Worm (Caenorhabditis elegans) whole organism, L2 larva: ENCODE data around the gene baz-2.

Source experiments
- ZK546.5 ChIP-seq: sonication (generic microtip); optimal IDR thresholded peaks from 2 replicates; lab custom pipeline; 2017; ENCODE audit warnings: missing biosample characterization, missing genetic modification characterization
- blmp-1 ChIP-seq: sonication (generic microtip); optimal IDR thresholded peaks from 2 replicates; lab custom pipeline; 2017; ENCODE audit warnings: missing genetic modification characterization, mild to moderate bottlenecking, missing compliant biosample characterization, antibody characterized with exemption, moderate library complexity; ENCODE audit not compliant: insufficient read depth
- ceh-82 ChIP-seq: fragments of 150-350 bp; optimal IDR thresholded peaks from 2 replicates; lab custom pipeline; 2014; ENCODE audit warnings: missing biosample characterization, missing genetic modification characterization
- lin-13 ChIP-seq: fragments of 150-350 bp; optimal IDR thresholded peaks from 2 replicates; lab custom pipeline; 2014; ENCODE audit warnings: missing biosample characterization, missing genetic modification reagents, missing genetic modification characterization
- nhr-11 ChIP-seq: fragments of 150-350 bp; optimal IDR thresholded peaks from 2 replicates; lab custom pipeline; 2014; ENCODE audit warnings: missing biosample characterization, missing genetic modification characterization
- unc-39 ChIP-seq: fragments of 150-350 bp; optimal IDR thresholded peaks from 2 replicates; lab custom pipeline; 2014; ENCODE audit warnings: missing biosample characterization, missing genetic modification characterization
- unc-62 ChIP-seq: fragments of 150-350 bp; optimal IDR thresholded peaks from 2 replicates; lab custom pipeline; 2014; ENCODE audit warnings: missing biosample characterization, missing genetic modification reagents, missing genetic modification characterization
- zag-1 ChIP-seq: fragments of 150-350 bp; optimal IDR thresholded peaks from 2 replicates; lab custom pipeline; 2014; ENCODE audit warnings: missing biosample characterization, missing genetic modification characterization
- ztf-11 ChIP-seq: sonication (generic microtip); optimal IDR thresholded peaks from 2 replicates; lab custom pipeline; 2017; ENCODE audit warnings: missing biosample characterization, missing genetic modification characterization

DNA sequence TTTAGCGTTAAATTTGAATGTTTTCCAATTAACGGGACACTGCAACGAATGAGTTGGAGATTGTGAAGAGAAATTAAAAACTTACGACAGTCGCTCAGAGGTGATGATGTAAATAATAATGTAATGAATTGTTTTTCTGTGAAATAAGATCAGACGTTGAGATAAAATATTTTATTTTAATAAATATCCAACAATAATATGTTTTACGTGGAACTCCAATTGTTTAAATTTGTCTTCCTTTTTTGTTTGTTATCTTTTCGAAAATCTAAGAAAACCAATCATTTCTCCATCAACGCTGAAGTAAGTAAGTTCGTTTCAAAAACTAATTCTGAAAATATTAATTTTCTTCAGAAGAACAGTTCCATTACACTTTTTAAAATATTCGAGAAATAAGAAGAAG lies 38.4 kb upstream of the baz-2 start, which contains the start of gene C18H2.5:
- TF ChIP-seq nhr-11 (no peak), unc-62 (GFP tag; lab: Kevin White, UChicago) (no peak), unc-39 (no peak), ceh-82 (tag; lab: Kevin White, UChicago) (no peak), zag-1 (tag; lab: Kevin White, UChicago) (no peak), ztf-11 (tag; lab: Kevin White, UChicago) (no peak), lin-13 (GFP tag; lab: Kevin White, UChicago) (no peak), ZK546.5 (tag; lab: Kevin White, UChicago) (no peak), blmp-1 (tag; lab: Kevin White, UChicago) (no peak)
